Fruit fly (Drosophila melanogaster) whole organism, embryonic: ENCODE measurements around the gene Smvt.

Experiments used
- CG11085 ChIP-seq: fragments of 200-800 bp; sonication (Bioruptor generic); IDR thresholded peaks from 2 replicates; pipeline ENCODE4 v1.3.6; 2022; ENCODE audit warnings: missing biosample characterization, missing genetic modification characterization
- CG11247 ChIP-seq: fragments of 200-800 bp; sonication (Bioruptor generic); IDR thresholded peaks from 2 replicates; pipeline ENCODE4 v1.3.6; 2022; ENCODE audit warnings: missing biosample characterization, missing genetic modification characterization
- CG12104 ChIP-seq: fragments of 200-800 bp; sonication (Bioruptor generic); optimal IDR thresholded peaks from 3 replicates; lab custom pipeline; 2016; ENCODE audit warnings: missing biosample characterization, missing genetic modification characterization
- CG1233 ChIP-seq: fragments of 200-800 bp; sonication (Bioruptor generic); optimal IDR thresholded peaks from 4 replicates; lab custom pipeline; 2018; ENCODE audit warnings: missing biosample characterization, mild to moderate bottlenecking, missing genetic modification characterization
- CG12391 ChIP-seq: fragments of 200-800 bp; sonication (Bioruptor generic); optimal IDR thresholded peaks from 3 replicates; lab custom pipeline; 2018; ENCODE audit warnings: missing biosample characterization, mild to moderate bottlenecking, missing genetic modification characterization, moderate library complexity
- CG15011 ChIP-seq: fragments of 200-800 bp; sonication (Bioruptor generic); optimal IDR thresholded peaks from 3 replicates; lab custom pipeline; 2018; ENCODE audit warnings: missing biosample characterization, mild to moderate bottlenecking, missing genetic modification characterization
- CG17186 ChIP-seq: fragments of 200-800 bp; sonication (Bioruptor generic); optimal IDR thresholded peaks from 3 replicates; lab custom pipeline; 2017; ENCODE audit warnings: missing biosample characterization, missing genetic modification reagents, missing genetic modification characterization
- CG17612 ChIP-seq: fragments of 200-800 bp; sonication (Bioruptor generic); IDR thresholded peaks from 2 replicates; pipeline ENCODE4 v1.3.6; 2022; ENCODE audit warnings: missing biosample characterization, missing genetic modification characterization
- CG18476 ChIP-seq: fragments of 200-800 bp; sonication (Bioruptor generic); optimal IDR thresholded peaks from 2 replicates; lab custom pipeline; 2016; ENCODE audit warnings: missing biosample characterization, mild to moderate bottlenecking, missing genetic modification characterization
- CG2116 ChIP-seq: fragments of 200-800 bp; sonication (Bioruptor generic); optimal IDR thresholded peaks from 3 replicates; lab custom pipeline; 2018; ENCODE audit warnings: missing biosample characterization, mild to moderate bottlenecking, missing genetic modification characterization
- CG3065 ChIP-seq: fragments of 200-800 bp; sonication (Bioruptor generic); optimal IDR thresholded peaks from 2 replicates; lab custom pipeline; 2016; ENCODE audit warnings: missing biosample characterization, missing genetic modification characterization
- CG33557 ChIP-seq: fragments of 200-800 bp; sonication (Bioruptor generic); optimal IDR thresholded peaks from 2 replicates; lab custom pipeline; 2019; ENCODE audit warnings: missing biosample characterization, mild to moderate bottlenecking, missing genetic modification characterization, moderate library complexity
- CG34376 ChIP-seq: fragments of 200-800 bp; sonication (Bioruptor generic); optimal IDR thresholded peaks from 2 replicates; lab custom pipeline; 2018; ENCODE audit warnings: missing biosample characterization, mild to moderate bottlenecking, missing genetic modification characterization
- CG4404 ChIP-seq: fragments of 200-800 bp; sonication (Bioruptor generic); IDR thresholded peaks from 2 replicates; pipeline ENCODE4 v1.3.6; 2022; ENCODE audit warnings: missing biosample characterization, missing genetic modification characterization
- CG7271 ChIP-seq: fragments of 200-800 bp; sonication (Bioruptor generic); optimal IDR thresholded peaks from 2 replicates; lab custom pipeline; 2018; ENCODE audit warnings: missing biosample characterization, mild to moderate bottlenecking, missing genetic modification characterization, moderate library complexity
- CG7963 ChIP-seq: fragments of 200-800 bp; sonication (Bioruptor generic); IDR thresholded peaks from 3 replicates; pipeline ENCODE4 v1.3.6; 2022; ENCODE audit warnings: missing biosample characterization, missing genetic modification characterization; ENCODE audit not compliant: partially characterized antibody
- CG9437 ChIP-seq: fragments of 200-800 bp; sonication (Bioruptor generic); optimal IDR thresholded peaks from 2 replicates; lab custom pipeline; 2018; ENCODE audit warnings: missing biosample characterization, mild to moderate bottlenecking, missing genetic modification characterization
- CHES-1-like ChIP-seq: fragments of 200-800 bp; sonication (Bioruptor generic); optimal IDR thresholded peaks from 2 replicates; lab custom pipeline; 2016; ENCODE audit warnings: missing biosample characterization, missing genetic modification characterization
- Fer1 ChIP-seq: fragments of 200-800 bp; sonication (Bioruptor generic); optimal IDR thresholded peaks from 2 replicates; lab custom pipeline; 2017; ENCODE audit warnings: missing biosample characterization, mild to moderate bottlenecking, missing genetic modification characterization
- HLH54F ChIP-seq: fragments of 200-800 bp; sonication (Bioruptor generic); optimal IDR thresholded peaks from 3 replicates; lab custom pipeline; 2016; ENCODE audit warnings: missing biosample characterization, missing genetic modification characterization
- HmgD ChIP-seq: fragments of 200-800 bp; sonication (Bioruptor generic); optimal IDR thresholded peaks from 3 replicates; lab custom pipeline; 2016; ENCODE audit warnings: missing biosample characterization, missing genetic modification characterization
- Jarid2 ChIP-seq: fragments of 200-800 bp; sonication (Bioruptor generic); optimal IDR thresholded peaks from 3 replicates; lab custom pipeline; 2017; ENCODE audit warnings: mild to moderate bottlenecking, missing biosample characterization, missing genetic modification reagents, missing genetic modification characterization
- Myb ChIP-seq: fragments of 200-800 bp; sonication (Bioruptor generic); optimal IDR thresholded peaks from 2 replicates; lab custom pipeline; 2016; ENCODE audit warnings: missing biosample characterization, missing genetic modification characterization
- Oaz ChIP-seq: fragments of 200-800 bp; sonication (Bioruptor generic); IDR thresholded peaks from 2 replicates; pipeline ENCODE4 v1.3.6; 2022; ENCODE audit warnings: missing biosample characterization, missing genetic modification characterization
- Ptx1 ChIP-seq: fragments of 200-800 bp; sonication (Bioruptor generic); IDR thresholded peaks from 2 replicates; pipeline ENCODE4 v1.3.6; 2022; ENCODE audit warnings: missing biosample characterization, missing genetic modification characterization
- Rfx ChIP-seq: fragments of 200-800 bp; sonication (Bioruptor generic); IDR thresholded peaks from 2 replicates; pipeline ENCODE4 v1.3.6; 2022; ENCODE audit warnings: missing biosample characterization, missing genetic modification characterization
- Stat92E ChIP-seq, 3 experiments: fragments of >200 bp in 2 of 3; fragments of 200-800 bp in 1 of 3; sonication (Bioruptor generic) in 1 of 3; optimal IDR thresholded peaks; 2 replicates each; lab custom pipeline; 2017 to 2019; ENCODE audit warnings: missing biosample characterization in 3 of 3, missing genetic modification characterization in 3 of 3, mild to moderate bottlenecking in 1 of 3, moderate library complexity in 1 of 3
- Taf1 ChIP-seq: fragments of 200-800 bp; sonication (Bioruptor generic); IDR thresholded peaks from 2 replicates; pipeline ENCODE4 v1.3.6; 2022; ENCODE audit warnings: missing biosample characterization, missing genetic modification characterization
- YL-1 ChIP-seq: fragments of 200-800 bp; sonication (Bioruptor generic); optimal IDR thresholded peaks from 3 replicates; lab custom pipeline; 2017; ENCODE audit warnings: missing biosample characterization, mild to moderate bottlenecking, missing genetic modification characterization
- aop ChIP-seq: fragments of 200-800 bp; sonication (Bioruptor generic); IDR thresholded peaks from 2 replicates; pipeline ENCODE4 v1.3.6; 2022; ENCODE audit warnings: missing biosample characterization, missing genetic modification characterization
- ap ChIP-seq: fragments of 200-800 bp; sonication (Bioruptor generic); IDR thresholded peaks from 2 replicates; pipeline ENCODE4 v1.3.6; 2022; ENCODE audit warnings: missing biosample characterization, missing genetic modification characterization
- ase ChIP-seq: fragments of 200-800 bp; sonication (Bioruptor generic); IDR thresholded peaks from 3 replicates; pipeline ENCODE4 v1.3.6; 2022; ENCODE audit warnings: missing biosample characterization, missing genetic modification characterization
- br ChIP-seq: fragments of >200 bp; optimal IDR thresholded peaks from 2 replicates; lab custom pipeline; 2017
- btn ChIP-seq: fragments of 200-800 bp; sonication (Bioruptor generic); optimal IDR thresholded peaks from 2 replicates; lab custom pipeline; 2016; ENCODE audit warnings: missing biosample characterization, missing genetic modification characterization
- cad ChIP-seq: fragments of >200 bp; optimal IDR thresholded peaks from 2 replicates; lab custom pipeline; 2017; ENCODE audit warnings: missing biosample characterization, missing genetic modification characterization
- crp ChIP-seq, 2 experiments: fragments of 200-800 bp; sonication (Bioruptor generic); optimal IDR thresholded peaks; 2 replicates in 1 of 2; 3 replicates in 1 of 2; lab custom pipeline; 2017; ENCODE audit warnings: missing biosample characterization in 2 of 2, missing genetic modification characterization in 2 of 2, mild to moderate bottlenecking in 1 of 2, moderate library complexity in 1 of 2
- dmrt11E ChIP-seq: fragments of 200-800 bp; sonication (Bioruptor generic); optimal IDR thresholded peaks from 3 replicates; lab custom pipeline; 2018; ENCODE audit warnings: missing biosample characterization, mild to moderate bottlenecking, missing genetic modification characterization, moderate library complexity
- dysf ChIP-seq: fragments of 200-800 bp; sonication (Bioruptor generic); IDR thresholded peaks from 3 replicates; pipeline ENCODE4 v1.3.6; 2022; ENCODE audit warnings: missing biosample characterization, missing genetic modification characterization
- gem ChIP-seq: fragments of 200-800 bp; sonication (Bioruptor generic); optimal IDR thresholded peaks from 2 replicates; lab custom pipeline; 2019; ENCODE audit warnings: missing biosample characterization, mild to moderate bottlenecking, missing genetic modification characterization, moderate library complexity
- gfzf ChIP-seq: fragments of 200-800 bp; sonication (Bioruptor generic); optimal IDR thresholded peaks from 2 replicates; lab custom pipeline; 2016; ENCODE audit warnings: missing biosample characterization, mild to moderate bottlenecking, missing genetic modification characterization, moderate library complexity
- jing ChIP-seq: fragments of 200-800 bp; sonication (Bioruptor generic); optimal IDR thresholded peaks from 2 replicates; lab custom pipeline; 2018; ENCODE audit warnings: missing biosample characterization, mild to moderate bottlenecking, missing genetic modification characterization
- lola ChIP-seq, 3 experiments: fragments of >200 bp in 2 of 3; fragments of 200-800 bp in 1 of 3; sonication (Bioruptor generic) in 1 of 3; optimal IDR thresholded peaks; 2 replicates each; lab custom pipeline; 2017 to 2019; ENCODE audit warnings: missing biosample characterization in 3 of 3, missing genetic modification characterization in 3 of 3, mild to moderate bottlenecking in 1 of 3, moderate library complexity in 1 of 3
- lov ChIP-seq, 2 experiments: fragments of 200-800 bp in 1 of 2; fragments of >200 bp in 1 of 2; sonication (Bioruptor generic) in 1 of 2; IDR thresholded peaks in 1 of 2; optimal IDR thresholded peaks in 1 of 2; 2 replicates in 1 of 2; 3 replicates in 1 of 2; pipeline versions ENCODE4 v1.3.6 to Lab custom; 2017 to 2022; ENCODE audit warnings: missing biosample characterization in 1 of 2, missing genetic modification characterization in 1 of 2
- pita ChIP-seq: fragments of 200-800 bp; sonication (Bioruptor generic); optimal IDR thresholded peaks from 2 replicates; lab custom pipeline; 2017; ENCODE audit warnings: missing biosample characterization, mild to moderate bottlenecking, missing genetic modification characterization
- ro ChIP-seq: fragments of 200-800 bp; sonication (Bioruptor generic); IDR thresholded peaks from 2 replicates; pipeline ENCODE4 v1.3.6; 2022; ENCODE audit warnings: missing biosample characterization, missing genetic modification characterization
- sc ChIP-seq, 3 experiments: fragments of >200 bp in 2 of 3; fragments of 200-800 bp in 1 of 3; sonication (Bioruptor generic) in 1 of 3; optimal IDR thresholded peaks; 2 replicates in 2 of 3; 3 replicates in 1 of 3; lab custom pipeline; 2017; ENCODE audit warnings: mild to moderate bottlenecking in 1 of 3, missing biosample characterization in 1 of 3, missing genetic modification characterization in 1 of 3, missing genetic modification reagents in 1 of 3
- sug ChIP-seq: fragments of 200-800 bp; optimal IDR thresholded peaks from 2 replicates; lab custom pipeline; 2019; ENCODE audit warnings: missing biosample characterization, mild to moderate bottlenecking, missing genetic modification characterization, moderate library complexity
- vfl ChIP-seq: fragments of 200-800 bp; sonication (Bioruptor generic); optimal IDR thresholded peaks from 2 replicates; lab custom pipeline; 2016; ENCODE audit warnings: missing biosample characterization, missing genetic modification characterization

Gene Smvt

dm6 chr3R:31717299-31718167 lies 43.8 kb downstream of the Smvt start (continued):
- TF ChIP-seq aop (GFP tag; lab: Robert Waterston, UW), result no peak
- TF ChIP-seq Ptx1 (GFP tag; lab: Robert Waterston, UW), result peak; percentile 62
- peak; percentile 61 for TF ChIP-seq Fer1 (GFP tag; lab: Kevin White, UChicago)
- TF ChIP-seq Taf1, result no peak; the same call in 1 of the 2 replicates
- peak; percentile 34 for TF ChIP-seq vfl
- peak; percentile 66 for TF ChIP-seq HLH54F (GFP tag; lab: Kevin White, UChicago)
- no peak for TF ChIP-seq crp (GFP tag; optimal IDR thresholded peaks at IDR 0.05; lab: Kevin White, UChicago)
- peak; percentile 45; the same call in 1 of the 2 replicates for TF ChIP-seq ap (GFP tag; lab: Robert Waterston, UW)
- 0 out of 3 replicates have a peak, but pooled peaks have one; percentile 55 for TF ChIP-seq ase
- TF ChIP-seq CG11085, result no peak
- TF ChIP-seq btn (GFP tag; lab: Kevin White, UChicago), result no peak
- TF ChIP-seq CG7963 (GFP tag; lab: Robert Waterston, UW), result no peak
- peak; percentile 80; the same call in 2 of the 3 replicates for TF ChIP-seq dysf (GFP tag; lab: Robert Waterston, UW)
- TF ChIP-seq CG11247 (GFP tag; lab: Robert Waterston, UW), result no peak
- no peak for TF ChIP-seq CG33557 (GFP tag; lab: Kevin White, UChicago)
- TF ChIP-seq CG3065, result no peak
- TF ChIP-seq sug, result peak; percentile 31
- no peak for TF ChIP-seq CG2116 (GFP tag; lab: Kevin White, UChicago)
- TF ChIP-seq dmrt11E (tag; lab: Kevin White, UChicago), result no peak
- no peak for TF ChIP-seq cad (GFP tag; lab: Kevin White, UChicago)
- TF ChIP-seq jing (GFP tag; lab: Kevin White, UChicago), result peak; percentile 24
- no peak for TF ChIP-seq YL-1 (GFP tag; lab: Kevin White, UChicago)
- no peak for TF ChIP-seq CG15011 (GFP tag; lab: Kevin White, UChicago)
- no peak for TF ChIP-seq sc (optimal IDR thresholded peaks at IDR 0.05; lab: Kevin White, UChicago)
- no peak for TF ChIP-seq sc (GFP tag; optimal IDR thresholded peaks at IDR 0.05; lab: Kevin White, UChicago)
- no peak for TF ChIP-seq gfzf (GFP tag; lab: Kevin White, UChicago)
- TF ChIP-seq CG4404 (GFP tag; lab: Robert Waterston, UW), result no peak
- peak; percentile 41 for TF ChIP-seq CG1233 (GFP tag; lab: Kevin White, UChicago)
- TF ChIP-seq Oaz (GFP tag; lab: Robert Waterston, UW), result peak; percentile 50; the same call in 1 of the 2 replicates
- TF ChIP-seq CG12391, result peak; percentile 50
- TF ChIP-seq gem (tag; lab: Kevin White, UChicago), result peak; percentile 74
- no peak for TF ChIP-seq br (lab: Kevin White, UChicago)
- no peak for TF ChIP-seq Stat92E (GFP tag; optimal IDR thresholded peaks at IDR 0.05; lab: Kevin White, UChicago)
- no peak for TF ChIP-seq lola (GFP tag; optimal IDR thresholded peaks at IDR 0.05; lab: Kevin White, UChicago)
- peak; percentile 15 for TF ChIP-seq Jarid2
- TF ChIP-seq CG18476 (GFP tag; lab: Kevin White, UChicago), result no peak
- peak; percentile 51 for TF ChIP-seq CG9437 (GFP tag; lab: Kevin White, UChicago)
- TF ChIP-seq Myb (GFP tag; lab: Kevin White, UChicago), result peak; percentile 44
- TF ChIP-seq Rfx (GFP tag; lab: Robert Waterston, UW), result peak; percentile 64
- peak; percentile 36 for TF ChIP-seq CHES-1-like (GFP tag; lab: Kevin White, UChicago)
- no peak for TF ChIP-seq HmgD (GFP tag; lab: Kevin White, UChicago)
- TF ChIP-seq CG34376 (GFP tag; lab: Kevin White, UChicago), result peak; percentile 29
- no peak for TF ChIP-seq CG17186 (GFP tag; lab: Kevin White, UChicago)
- no peak for TF ChIP-seq lov (optimal IDR thresholded peaks at IDR 0.05; lab: Kevin White, UChicago)
- TF ChIP-seq lov (GFP tag; IDR thresholded peaks at IDR 0.05; lab: Robert Waterston, UW), result no peak
- no peak for TF ChIP-seq pita (GFP tag; lab: Kevin White, UChicago)
- no peak for TF ChIP-seq CG7271 (tag; lab: Kevin White, UChicago)
- TF ChIP-seq ro (GFP tag; lab: Robert Waterston, UW), result no peak
- no peak for TF ChIP-seq CG12104 (GFP tag; lab: Kevin White, UChicago)
- TF ChIP-seq CG17612 (GFP tag; lab: Robert Waterston, UW), result peak; percentile 32; the same call in 1 of the 2 replicates
